Fruit fly (Drosophila melanogaster): ENCODE results near the gene Acbp4.

Acbp4 gene

dm6 chr3L:7131447-7131983 lies 3.5 kb upstream of the Acbp4 start, which contains the start of gene Acbp2 (continued):
- no peak for TF ChIP-seq jing (GFP tag; optimal IDR thresholded peaks at IDR 0.05)
- no peak for TF ChIP-seq Myb (GFP tag; optimal IDR thresholded peaks at IDR 0.05)
- TF ChIP-seq BtbVII (GFP tag; optimal IDR thresholded peaks at IDR 0.05) = no peak
- no peak for TF ChIP-seq ATbp (GFP tag; optimal IDR thresholded peaks at IDR 0.05)
- no peak for TF ChIP-seq Kr (GFP tag; optimal IDR thresholded peaks at IDR 0.05)
- TF ChIP-seq Deaf1 (tag; optimal IDR thresholded peaks at IDR 0.05) = peak; percentile 54
- TF ChIP-seq Bgb (GFP tag; IDR thresholded peaks at IDR 0.05; ENCODE audit: partially characterized antibody) = no peak
- TF ChIP-seq sob (GFP tag; IDR thresholded peaks at IDR 0.05) = no peak
- no peak for TF ChIP-seq CG17359 (tag; optimal IDR thresholded peaks at IDR 0.05)
- TF ChIP-seq insv (GFP tag; optimal IDR thresholded peaks at IDR 0.05) = no peak
- TF ChIP-seq CG10959 (GFP tag; IDR thresholded peaks at IDR 0.05) = no peak
- peak; percentile 54 for TF ChIP-seq CG12769 (tag; optimal IDR thresholded peaks at IDR 0.05)
- no peak for TF ChIP-seq CG10431 (GFP tag; optimal IDR thresholded peaks at IDR 0.05)
- TF ChIP-seq grn (GFP tag; optimal IDR thresholded peaks at IDR 0.05) = peak; percentile 98
- no peak for TF ChIP-seq odd (GFP tag; optimal IDR thresholded peaks at IDR 0.05)
- TF ChIP-seq Hey (tag; optimal IDR thresholded peaks at IDR 0.05) = peak; percentile 30
- no peak for TF ChIP-seq CG4617 (GFP tag; optimal IDR thresholded peaks at IDR 0.05; ENCODE audit: borderline replicate concordance)
- TF ChIP-seq stwl (tag; optimal IDR thresholded peaks at IDR 0.05) = no peak

dm6 chr3L:7130574-7130973 lies 2.5 kb upstream of the Acbp4 start, which contains the start of gene Acbp3:
TSS of gene Acbp3 (plus strand) at chr3L:7130874.
- TF ChIP-seq pzg (GFP tag; optimal IDR thresholded peaks at IDR 0.05) (no peak), CG5245 (GFP tag; optimal IDR thresholded peaks at IDR 0.05) (no peak), CG7357 (GFP tag; IDR thresholded peaks at IDR 0.05) (no peak), lola (GFP tag; optimal IDR thresholded peaks at IDR 0.05) (no peak), ase (GFP tag; IDR thresholded peaks at IDR 0.05) (no peak), CG30020 (tag; optimal IDR thresholded peaks at IDR 0.05) (no peak), Chrac-16 (GFP tag; optimal IDR thresholded peaks at IDR 0.05) (no peak), Mrtf (GFP tag; IDR thresholded peaks at IDR 0.05) (no peak), CG12071 (GFP tag; optimal IDR thresholded peaks at IDR 0.05) (no peak), CG30403 (GFP tag; optimal IDR thresholded peaks at IDR 0.05) (no peak), hth (optimal IDR thresholded peaks at IDR 0.05) (no peak), Ravus (GFP tag; IDR thresholded peaks at IDR 0.05) (no peak), CG11085 (GFP tag; IDR thresholded peaks at IDR 0.05) (no peak), CG2116 (GFP tag; optimal IDR thresholded peaks at IDR 0.05) (no peak), chinmo (GFP tag; IDR thresholded peaks at IDR 0.05; ENCODE audit: partially characterized antibody) (no peak)

dm6 chr3L:7125289-7125955 lies 2.6 kb downstream of the Acbp4 start, which contains the start of the genes msl-3 and BBS1:
TSS of gene msl-3 (minus strand) at chr3L:7125533.
TSS of gene BBS1 (plus strand) at chr3L:7125905.
- TF ChIP-seq cato (GFP tag; optimal IDR thresholded peaks at IDR 0.05; ENCODE audit: borderline replicate concordance) (no peak), CG15011 (GFP tag; optimal IDR thresholded peaks at IDR 0.05) (no peak), trem (tag; optimal IDR thresholded peaks at IDR 0.05) (peak; percentile 76), E2f1 (GFP tag; IDR thresholded peaks at IDR 0.05) (no peak), vnd (GFP tag; IDR thresholded peaks at IDR 0.05; ENCODE audit: partially characterized antibody) (peak; percentile 40; the same call in 1 of the 3 replicates), dimm (GFP tag; IDR thresholded peaks at IDR 0.05) (no peak), CG3163 (GFP tag; optimal IDR thresholded peaks at IDR 0.05) (no peak), BtbVII (GFP tag; optimal IDR thresholded peaks at IDR 0.05) (no peak), hbn (GFP tag; IDR thresholded peaks at IDR 0.05; ENCODE audit: partially characterized antibody) (0 out of 2 replicates have a peak, but pooled peaks have one; percentile 52), ro (GFP tag; IDR thresholded peaks at IDR 0.05) (no peak), Trl (optimal IDR thresholded peaks at IDR 0.05) (no peak), Trl (GFP tag; optimal IDR thresholded peaks at IDR 0.05) (no peak), ewg (GFP tag; optimal IDR thresholded peaks at IDR 0.05) (peak; percentile 47), Lhr (GFP tag; optimal IDR thresholded peaks at IDR 0.05) (peak; percentile 28), shn (GFP tag; optimal IDR thresholded peaks at IDR 0.05) (no peak), CkIIα-i1 (GFP tag; IDR thresholded peaks at IDR 0.05) (no peak), ftz-f1 (GFP tag; optimal IDR thresholded peaks at IDR 0.05) (peak; percentile 34)

Data from whole organism, embryonic.